Worm (Caenorhabditis elegans) whole organism, L4/young adult: ENCODE measurements around the gene Y76A2B.4.
"Not testable (repeated sequence)": the region's sequence is repeated elsewhere in the genome, so short reads cannot be mapped to it uniquely, and the experiment has no call there.

Source experiments
- W03F9.2 ChIP-seq: fragments of 150-350 bp; optimal IDR thresholded peaks from 2 replicates; lab custom pipeline; 2014; ENCODE audit warnings: missing biosample characterization, missing genetic modification characterization
- him-1 ChIP-seq: sonication (generic microtip); optimal IDR thresholded peaks from 2 replicates; lab custom pipeline; 2016; ENCODE audit warnings: missing genotype, missing genetic modification reagents, missing genetic modification characterization, missing compliant biosample characterization

- TF ChIP-seq him-1, W03F9.2 (tag; lab: Kevin White, UChicago): not testable (repeated sequence)
Observed at ce11 chrIII:13498899-13499298, 47.7 kb downstream of the Y76A2B.4 start, which contains the start of gene T28A8.6.
